Fruit fly (Drosophila melanogaster) whole organism, adult: ENCODE data around the gene CG43799.

Experiments used
- CG11617 ChIP-seq: fragments of 200-800 bp; sonication (Bioruptor generic); optimal IDR thresholded peaks from 2 replicates; lab custom pipeline; 2017; ENCODE audit warnings: mild to moderate bottlenecking, missing biosample characterization, missing genetic modification reagents, missing genetic modification characterization
- CG12768 ChIP-seq: fragments of 200-800 bp; sonication (Bioruptor generic); optimal IDR thresholded peaks from 2 replicates; lab custom pipeline; 2017; ENCODE audit warnings: missing biosample characterization, missing genetic modification characterization, mild to moderate bottlenecking, moderate library complexity, missing genetic modification reagents
- CG14711 ChIP-seq: fragments of 200-800 bp; sonication (Bioruptor generic); optimal IDR thresholded peaks from 2 replicates; lab custom pipeline; 2018; ENCODE audit warnings: missing biosample characterization, mild to moderate bottlenecking, missing genetic modification characterization, moderate library complexity
- CG1620 ChIP-seq: fragments of 200-800 bp; sonication (Bioruptor generic); optimal IDR thresholded peaks from 2 replicates; lab custom pipeline; 2016; ENCODE audit warnings: missing biosample characterization, missing genetic modification characterization
- CG33017 ChIP-seq: fragments of 200-800 bp; sonication (Bioruptor generic); optimal IDR thresholded peaks from 2 replicates; lab custom pipeline; 2018; ENCODE audit warnings: missing biosample characterization, mild to moderate bottlenecking, missing genetic modification characterization, moderate library complexity
- CG5204 ChIP-seq: fragments of 200-800 bp; sonication (Bioruptor generic); optimal IDR thresholded peaks from 2 replicates; lab custom pipeline; 2016; ENCODE audit warnings: missing biosample characterization, missing genetic modification characterization
- CG7045 ChIP-seq: fragments of 200-800 bp; sonication (Bioruptor generic); optimal IDR thresholded peaks from 2 replicates; lab custom pipeline; 2017; ENCODE audit warnings: missing biosample characterization, mild to moderate bottlenecking, missing genetic modification characterization
- CG7101 ChIP-seq: fragments of 200-800 bp; sonication (Bioruptor generic); optimal IDR thresholded peaks from 2 replicates; lab custom pipeline; 2018; ENCODE audit warnings: missing biosample characterization, mild to moderate bottlenecking, missing genetic modification characterization, moderate library complexity
- Clk ChIP-seq: fragments of 200-800 bp; sonication (Bioruptor generic); optimal IDR thresholded peaks from 2 replicates; lab custom pipeline; 2017; ENCODE audit warnings: missing biosample characterization, missing genetic modification characterization
- Crg-1 ChIP-seq: fragments of 200-800 bp; sonication (Bioruptor generic); optimal IDR thresholded peaks from 2 replicates; lab custom pipeline; 2016; ENCODE audit warnings: missing biosample characterization, missing genetic modification characterization
- Hr96 ChIP-seq: fragments of 200-800 bp; sonication (Bioruptor generic); optimal IDR thresholded peaks from 2 replicates; lab custom pipeline; 2016; ENCODE audit warnings: missing biosample characterization, missing genetic modification characterization
- Mnt ChIP-seq: fragments of 200-800 bp; sonication (Bioruptor generic); optimal IDR thresholded peaks from 2 replicates; lab custom pipeline; 2016; ENCODE audit warnings: missing biosample characterization, mild to moderate bottlenecking, missing genetic modification characterization
- bab1 ChIP-seq: fragments of 200-800 bp; sonication (Bioruptor generic); optimal IDR thresholded peaks from 3 replicates; lab custom pipeline; 2019; ENCODE audit warnings: missing biosample characterization, mild to moderate bottlenecking, missing genetic modification characterization, moderate library complexity
- cic ChIP-seq: fragments of 200-800 bp; sonication (Bioruptor generic); optimal IDR thresholded peaks from 2 replicates; lab custom pipeline; 2017; ENCODE audit warnings: missing biosample characterization, mild to moderate bottlenecking, missing genetic modification characterization, moderate library complexity
- cnc ChIP-seq, 2 experiments: fragments of >200 bp; optimal IDR thresholded peaks; 2 replicates each; lab custom pipeline; 2017
- kay ChIP-seq: fragments of 200-800 bp; sonication (Bioruptor generic); peaks from one replicate; lab custom pipeline; 2016; ENCODE audit warnings: missing biosample characterization, missing genetic modification characterization, borderline replicate concordance
- ovo ChIP-seq: fragments of 200-800 bp; sonication (Bioruptor generic); optimal IDR thresholded peaks from 2 replicates; lab custom pipeline; 2016; ENCODE audit warnings: missing biosample characterization, missing genetic modification characterization
- pad ChIP-seq: fragments of 200-800 bp; sonication (Bioruptor generic); optimal IDR thresholded peaks from 3 replicates; lab custom pipeline; 2017; ENCODE audit warnings: missing biosample characterization, missing genetic modification characterization, mild to moderate bottlenecking, moderate library complexity, missing genetic modification reagents
- tj ChIP-seq: fragments of 200-800 bp; sonication (Bioruptor generic); optimal IDR thresholded peaks from 3 replicates; lab custom pipeline; 2017; ENCODE audit warnings: missing biosample characterization, mild to moderate bottlenecking, missing genetic modification characterization, moderate library complexity
- toe ChIP-seq: fragments of 200-800 bp; sonication (Bioruptor generic); optimal IDR thresholded peaks from 2 replicates; lab custom pipeline; 2016; ENCODE audit warnings: missing biosample characterization, missing genetic modification characterization

CG43799 gene

dm6 chr2L:7215657-7216056, 11.9 kb upstream of the CG43799 start:
- no peak for TF ChIP-seq Mnt (GFP tag; lab: Kevin White, UChicago)
- no peak for TF ChIP-seq CG12768
- TF ChIP-seq CG14711 (tag; lab: Kevin White, UChicago): no peak
- TF ChIP-seq ovo (GFP tag; lab: Kevin White, UChicago): no peak
- no peak for TF ChIP-seq CG5204 (GFP tag; lab: Kevin White, UChicago)
- TF ChIP-seq CG11617 (GFP tag; lab: Kevin White, UChicago): no peak
- TF ChIP-seq Crg-1: no peak
- no peak for TF ChIP-seq Hr96 (GFP tag; lab: Kevin White, UChicago)
- no peak for TF ChIP-seq kay (GFP tag; lab: Kevin White, UChicago)
- TF ChIP-seq CG7101 (tag; lab: Kevin White, UChicago): no peak
- no peak for TF ChIP-seq cic (GFP tag; lab: Kevin White, UChicago)
- TF ChIP-seq CG1620 (GFP tag; lab: Kevin White, UChicago): no peak
- TF ChIP-seq toe (GFP tag; lab: Kevin White, UChicago): no peak
- no peak for TF ChIP-seq Clk (GFP tag; lab: Kevin White, UChicago)
- TF ChIP-seq tj (GFP tag; lab: Kevin White, UChicago): no peak
- TF ChIP-seq pad (GFP tag; lab: Kevin White, UChicago): no peak
- no peak for TF ChIP-seq CG7045
- TF ChIP-seq cnc (optimal IDR thresholded peaks at IDR 0.05; lab: Kevin White, UChicago): no peak

dm6 chr2L:7216272-7216671, 11.3 kb upstream of the CG43799 start:
- TF ChIP-seq bab1 (no peak), cnc (optimal IDR thresholded peaks at IDR 0.05; lab: Kevin White, UChicago) (no peak), ovo (GFP tag; lab: Kevin White, UChicago) (no peak), Crg-1 (no peak), tj (GFP tag; lab: Kevin White, UChicago) (no peak), cic (GFP tag; lab: Kevin White, UChicago) (peak; percentile 41), Mnt (GFP tag; lab: Kevin White, UChicago) (no peak)

- TF ChIP-seq cic (GFP tag; lab: Kevin White, UChicago): no peak
- no peak for TF ChIP-seq CG11617 (GFP tag; lab: Kevin White, UChicago)
- no peak for TF ChIP-seq Clk (GFP tag; lab: Kevin White, UChicago)
- TF ChIP-seq cnc (optimal IDR thresholded peaks at IDR 0.05; lab: Kevin White, UChicago): no peak
- TF ChIP-seq toe (GFP tag; lab: Kevin White, UChicago): no peak
- TF ChIP-seq tj (GFP tag; lab: Kevin White, UChicago): no peak
- TF ChIP-seq Hr96 (GFP tag; lab: Kevin White, UChicago): no peak
- TF ChIP-seq CG1620 (GFP tag; lab: Kevin White, UChicago): no peak
- no peak for TF ChIP-seq Crg-1
- no peak for TF ChIP-seq Mnt (GFP tag; lab: Kevin White, UChicago)
- TF ChIP-seq kay (GFP tag; lab: Kevin White, UChicago): no peak
- TF ChIP-seq CG33017 (tag; lab: Kevin White, UChicago): no peak
- TF ChIP-seq CG12768: no peak
- TF ChIP-seq CG7101 (tag; lab: Kevin White, UChicago): no peak
- TF ChIP-seq pad (GFP tag; lab: Kevin White, UChicago): no peak
- TF ChIP-seq bab1: no peak
Observed at dm6 chr2L:7217059-7217458, 10.5 kb upstream of the CG43799 start.

- TF ChIP-seq kay (GFP tag; lab: Kevin White, UChicago) (peak; percentile 53), pad (GFP tag; lab: Kevin White, UChicago) (no peak), CG33017 (tag; lab: Kevin White, UChicago) (peak; percentile 38), CG5204 (GFP tag; lab: Kevin White, UChicago) (no peak), Mnt (GFP tag; lab: Kevin White, UChicago) (peak; percentile 36), CG1620 (GFP tag; lab: Kevin White, UChicago) (no peak), Clk (GFP tag; lab: Kevin White, UChicago) (no peak), CG14711 (tag; lab: Kevin White, UChicago) (no peak), CG12768 (peak; percentile 35), ovo (GFP tag; lab: Kevin White, UChicago) (no peak), tj (GFP tag; lab: Kevin White, UChicago) (peak; percentile 4), toe (GFP tag; lab: Kevin White, UChicago) (no peak), Hr96 (GFP tag; lab: Kevin White, UChicago) (no peak), CG7045 (peak; percentile 1), cnc (optimal IDR thresholded peaks at IDR 0.05; lab: Kevin White, UChicago) (no peak), Crg-1 (no peak), cic (GFP tag; lab: Kevin White, UChicago) (peak; percentile 84)
Observed at dm6 chr2L:7217931-7218330, 9.6 kb upstream of the CG43799 start.

dm6 chr2L:7219172-7219571, 8.4 kb upstream of the CG43799 start:
- no peak for TF ChIP-seq toe (GFP tag; lab: Kevin White, UChicago)
- no peak for TF ChIP-seq tj (GFP tag; lab: Kevin White, UChicago)
- TF ChIP-seq cic (GFP tag; lab: Kevin White, UChicago): no peak
- no peak for TF ChIP-seq Mnt (GFP tag; lab: Kevin White, UChicago)
- no peak for TF ChIP-seq Clk (GFP tag; lab: Kevin White, UChicago)
- no peak for TF ChIP-seq CG33017 (tag; lab: Kevin White, UChicago)

dm6 chr2L:7219650-7220267, 7.8 kb upstream of the CG43799 start, which contains the start of gene CG13784:
TSS of gene CG13784 (minus strand) at chr2L:7220033.
- no peak for TF ChIP-seq CG14711 (tag; lab: Kevin White, UChicago)
- peak; percentile 51 for TF ChIP-seq bab1
- TF ChIP-seq Mnt (GFP tag; lab: Kevin White, UChicago): peak; percentile 52
- TF ChIP-seq pad (GFP tag; lab: Kevin White, UChicago): peak; percentile 76
- peak; percentile 18 for TF ChIP-seq Crg-1
- TF ChIP-seq tj (GFP tag; lab: Kevin White, UChicago): peak; percentile 61
- TF ChIP-seq CG1620 (GFP tag; lab: Kevin White, UChicago): no peak
- peak; percentile 74 for TF ChIP-seq ovo (GFP tag; lab: Kevin White, UChicago)
- peak; percentile 30 for TF ChIP-seq CG12768
- TF ChIP-seq CG11617 (GFP tag; lab: Kevin White, UChicago): peak; percentile 34
- peak; percentile 48 for TF ChIP-seq CG7101 (tag; lab: Kevin White, UChicago)
- peak; percentile 38 for TF ChIP-seq cic (GFP tag; lab: Kevin White, UChicago)
- TF ChIP-seq cnc (optimal IDR thresholded peaks at IDR 0.05; lab: Kevin White, UChicago): no peak
- TF ChIP-seq CG33017 (tag; lab: Kevin White, UChicago): peak; percentile 27
